Fruit fly (Drosophila melanogaster): Measurements from ENCODE around the gene CG7236.

Gene CG7236

DNA sequence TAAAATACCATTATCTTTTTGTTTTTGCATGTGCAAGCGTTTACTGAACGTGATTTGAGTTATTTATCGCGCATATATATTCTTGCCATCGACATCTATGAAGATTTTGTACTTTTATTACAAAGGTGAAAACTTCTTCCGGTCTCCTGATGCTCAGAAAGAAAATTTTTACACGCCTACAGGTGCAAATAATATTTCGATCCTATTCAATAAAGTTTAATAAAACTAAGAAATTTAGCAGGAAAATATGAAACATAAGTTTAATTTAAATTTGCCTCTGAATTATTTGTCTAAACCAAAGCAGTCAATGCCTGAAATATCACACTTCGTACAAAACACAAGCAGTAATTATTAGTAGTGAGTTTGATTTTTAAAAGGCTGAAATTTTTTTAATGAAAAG, 43.6 kb upstream of the CG7236 start, which contains the start of gene Hsp60C:
Hsp60C (plus strand) TSS at position 301 of the 400 bp plus-strand sequence.
- TF ChIP-seq D19A (tag; optimal IDR thresholded peaks at IDR 0.05) (no peak), fru (optimal IDR thresholded peaks at IDR 0.05) (no peak), gcm (GFP tag; optimal IDR thresholded peaks at IDR 0.05) (no peak), salm (tag; optimal IDR thresholded peaks at IDR 0.05) (no peak), ac (GFP tag; optimal IDR thresholded peaks at IDR 0.05) (no peak), CG4854 (GFP tag; optimal IDR thresholded peaks at IDR 0.05) (no peak), CG6689 (GFP tag; IDR thresholded peaks at IDR 0.05) (no peak), Hr51 (GFP tag; optimal IDR thresholded peaks at IDR 0.05) (no peak), Myb (GFP tag; optimal IDR thresholded peaks at IDR 0.05) (no peak), Dll (GFP tag; IDR thresholded peaks at IDR 0.05; ENCODE audit: partially characterized antibody) (no peak), slbo (GFP tag; IDR thresholded peaks at IDR 0.05) (no peak), ERR (GFP tag; optimal IDR thresholded peaks at IDR 0.05) (no peak), CG6254 (GFP tag; optimal IDR thresholded peaks at IDR 0.05) (no peak), slou (GFP tag; optimal IDR thresholded peaks at IDR 0.05) (no peak), CG6854 (GFP tag; optimal IDR thresholded peaks at IDR 0.05) (no peak), lilli (GFP tag; optimal IDR thresholded peaks at IDR 0.05) (no peak), zfh1 (GFP tag; IDR thresholded peaks at IDR 0.05) (no peak), scrt (GFP tag; optimal IDR thresholded peaks at IDR 0.05) (no peak)

DNA sequence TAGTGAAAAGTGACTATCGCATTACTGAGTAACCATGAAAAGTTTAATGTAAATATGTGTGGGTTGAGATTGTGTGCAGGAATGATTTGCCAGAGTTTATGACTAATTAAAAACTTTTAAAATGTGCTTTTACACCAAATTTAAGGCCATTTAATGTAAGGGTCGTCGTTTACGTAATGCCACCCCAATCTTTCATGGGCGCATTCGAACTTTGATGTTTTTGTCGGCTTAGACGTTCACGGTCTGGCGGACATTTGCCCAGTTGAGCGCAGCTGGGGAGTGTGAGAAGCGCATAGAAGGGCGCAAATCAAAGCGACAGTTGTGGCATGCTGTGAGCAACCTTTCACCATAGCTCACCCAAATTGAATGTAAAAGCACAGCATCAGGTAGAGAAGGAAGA, 27.9 kb upstream of the CG7236 start, which contains the start of gene CG12511:
CG12511 (plus strand) TSS at position 301 of the 400 bp plus-strand sequence.
- TF ChIP-seq CG9797 (GFP tag; optimal IDR thresholded peaks at IDR 0.05) (no peak), hth (optimal IDR thresholded peaks at IDR 0.05) (no peak), CG3838 (GFP tag; optimal IDR thresholded peaks at IDR 0.05) (no peak), run (tag; optimal IDR thresholded peaks at IDR 0.05) (no peak), CG12071 (GFP tag; optimal IDR thresholded peaks at IDR 0.05) (no peak), eve (GFP tag; optimal IDR thresholded peaks at IDR 0.05) (no peak), bab2 (GFP tag; optimal IDR thresholded peaks at IDR 0.05) (no peak), CG1233 (GFP tag; optimal IDR thresholded peaks at IDR 0.05) (no peak), lab (GFP tag; optimal IDR thresholded peaks at IDR 0.05) (no peak)

DNA sequence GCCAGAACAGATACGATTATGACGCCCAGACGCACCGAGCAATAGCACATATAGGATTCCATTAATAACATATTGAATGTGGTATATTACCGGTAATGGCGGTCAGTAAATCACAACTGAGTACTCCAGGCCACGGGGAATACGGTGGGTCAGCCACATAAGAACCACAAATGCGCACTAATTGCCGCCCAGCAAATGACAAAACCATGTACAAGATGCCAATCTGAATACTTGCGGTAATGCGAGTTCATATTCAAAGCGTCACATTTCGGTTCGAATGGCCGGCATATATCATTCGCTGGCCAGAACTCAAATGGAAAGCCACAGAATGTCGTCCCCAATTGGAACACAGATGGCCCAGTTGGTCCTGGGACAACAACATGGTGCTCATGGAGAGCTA, 10.4 kb downstream of the CG7236 start, which contains the start of the genes CG14007 and CG34011:
CG14007 (minus strand) TSS at position 101 of the 400 bp plus-strand sequence.
CG34011 (plus strand) TSS at position 122 of the 400 bp plus-strand sequence.
- no peak for TF ChIP-seq gcm (GFP tag; optimal IDR thresholded peaks at IDR 0.05)
- TF ChIP-seq CG12219 (GFP tag; optimal IDR thresholded peaks at IDR 0.05), result no peak
- no peak for TF ChIP-seq sens-2 (GFP tag; IDR thresholded peaks at IDR 0.05)
- TF ChIP-seq lmd (GFP tag; IDR thresholded peaks at IDR 0.05), result no peak
- TF ChIP-seq CG13296 (GFP tag; optimal IDR thresholded peaks at IDR 0.05), result no peak
- no peak for TF ChIP-seq Hey (tag; optimal IDR thresholded peaks at IDR 0.05)
- no peak for TF ChIP-seq Six4 (GFP tag; optimal IDR thresholded peaks at IDR 0.05)
- TF ChIP-seq sisA (GFP tag; IDR thresholded peaks at IDR 0.05), result no peak
- no peak for TF ChIP-seq Xrp1 (GFP tag; IDR thresholded peaks at IDR 0.05)
- TF ChIP-seq Sry-δ (GFP tag; optimal IDR thresholded peaks at IDR 0.05), result no peak
- TF ChIP-seq CG14667 (GFP tag; IDR thresholded peaks at IDR 0.05), result no peak

Data from whole organism, embryonic.